Worm (Caenorhabditis elegans): ENCODE measurements around the gene npr-28.
"Not testable (repeated sequence)": the region's sequence is repeated elsewhere in the genome, so short reads cannot be mapped to it uniquely, and the experiment has no call there.

The npr-28 gene

DNA sequence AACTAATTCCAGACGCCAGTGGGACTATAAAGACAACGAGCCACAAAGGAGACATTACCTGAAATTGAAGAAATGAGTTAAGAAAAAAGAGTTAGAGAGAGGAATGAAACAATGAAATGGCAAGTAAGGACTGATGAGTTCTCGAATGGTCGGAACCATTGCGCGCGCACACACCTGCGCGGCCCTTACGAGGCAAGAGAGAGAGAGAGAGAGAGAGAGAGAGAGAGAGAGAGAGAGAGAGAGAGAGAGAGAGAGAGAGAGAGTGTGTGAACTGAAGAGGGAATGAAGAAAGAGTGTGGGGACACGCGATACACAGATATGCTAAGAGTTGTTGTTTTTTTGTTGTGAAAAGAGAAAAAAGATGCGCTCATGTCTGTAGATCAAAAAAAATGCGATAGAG, 24.5 kb downstream of the npr-28 start, which contains the start of gene R09F10.8:
Gene R09F10.8 (minus strand): TSS at position 58 of the 400 bp plus-strand sequence.
- TF ChIP-seq klf-2 (GFP tag; conservative IDR thresholded peaks at IDR 0.05): no peak
- TF ChIP-seq T22C8.4 (GFP tag; IDR thresholded peaks at IDR 0.05): no peak
- TF ChIP-seq ztf-29 (GFP tag; IDR thresholded peaks at IDR 0.05): no peak
- TF ChIP-seq tab-1 (GFP tag; IDR thresholded peaks at IDR 0.05): no peak
- no peak for TF ChIP-seq flt-1 (GFP tag; IDR thresholded peaks at IDR 0.05)
- TF ChIP-seq ref-1 (GFP tag; conservative IDR thresholded peaks at IDR 0.05): no peak

DNA sequence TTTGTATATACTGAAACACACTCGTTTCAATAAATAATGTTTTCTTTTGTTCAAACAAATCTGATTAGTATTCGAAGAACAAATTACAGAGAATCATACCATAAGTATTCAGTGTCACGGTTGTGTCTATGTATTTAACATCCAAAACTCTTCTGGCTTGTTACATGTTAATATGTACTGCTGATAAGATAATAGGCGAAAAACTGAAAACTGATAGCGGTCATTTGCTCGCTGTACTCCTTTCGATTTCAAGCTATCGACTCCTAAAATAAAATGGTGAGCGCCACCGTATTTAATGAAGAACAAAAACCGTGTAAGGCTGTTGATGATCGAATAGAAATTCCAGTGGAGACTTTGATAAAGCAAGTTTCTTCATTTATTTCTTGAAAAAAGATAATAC, 27.5 kb downstream of the npr-28 start, which contains the start of gene R09F10.1:
Gene R09F10.1 (plus strand): TSS at position 222 of the 400 bp plus-strand sequence.
- TF ChIP-seq cog-1 (tag; optimal IDR thresholded peaks at IDR 0.05): no peak
- TF ChIP-seq tab-1 (GFP tag; IDR thresholded peaks at IDR 0.05): no peak
- no peak for TF ChIP-seq flt-1 (GFP tag; IDR thresholded peaks at IDR 0.05)
- TF ChIP-seq ztf-23 (GFP tag; IDR thresholded peaks at IDR 0.05): no peak
- TF ChIP-seq ztf-29 (GFP tag; IDR thresholded peaks at IDR 0.05): no peak
- TF ChIP-seq ref-1 (GFP tag; conservative IDR thresholded peaks at IDR 0.05): no peak
- no peak for TF ChIP-seq T22C8.4 (GFP tag; IDR thresholded peaks at IDR 0.05)
- no peak for TF ChIP-seq klf-2 (GFP tag; conservative IDR thresholded peaks at IDR 0.05)
- no peak for TF ChIP-seq med-1 (GFP tag; optimal IDR thresholded peaks at IDR 0.05; ENCODE audit: insufficient read depth)

DNA sequence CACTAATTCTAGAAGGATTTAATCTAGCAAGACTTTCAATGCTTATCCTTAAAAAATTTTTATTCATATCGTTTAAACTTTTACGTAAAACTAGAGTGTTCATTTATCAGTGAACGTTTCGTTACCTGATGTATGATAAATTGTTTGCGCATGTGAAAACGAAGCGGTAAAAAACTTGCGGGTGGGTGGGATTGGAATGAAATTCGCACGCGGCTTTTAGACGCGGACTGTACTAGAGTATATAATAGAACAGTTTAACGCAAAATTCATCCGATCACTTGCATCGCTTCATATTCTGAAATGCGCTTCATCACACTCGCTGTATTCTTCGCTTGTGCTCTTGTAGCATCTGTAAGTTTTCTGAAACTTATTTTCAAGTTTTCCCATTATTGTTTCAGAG, 29.1 kb downstream of the npr-28 start, which contains the start of gene abu-9:
Gene abu-9 (plus strand): TSS at position 301 of the 400 bp plus-strand sequence.
- TF ChIP-seq ref-1 (GFP tag; conservative IDR thresholded peaks at IDR 0.05); med-1 (GFP tag; optimal IDR thresholded peaks at IDR 0.05; ENCODE audit: insufficient read depth); tab-1 (GFP tag; IDR thresholded peaks at IDR 0.05): not testable (repeated sequence)

DNA sequence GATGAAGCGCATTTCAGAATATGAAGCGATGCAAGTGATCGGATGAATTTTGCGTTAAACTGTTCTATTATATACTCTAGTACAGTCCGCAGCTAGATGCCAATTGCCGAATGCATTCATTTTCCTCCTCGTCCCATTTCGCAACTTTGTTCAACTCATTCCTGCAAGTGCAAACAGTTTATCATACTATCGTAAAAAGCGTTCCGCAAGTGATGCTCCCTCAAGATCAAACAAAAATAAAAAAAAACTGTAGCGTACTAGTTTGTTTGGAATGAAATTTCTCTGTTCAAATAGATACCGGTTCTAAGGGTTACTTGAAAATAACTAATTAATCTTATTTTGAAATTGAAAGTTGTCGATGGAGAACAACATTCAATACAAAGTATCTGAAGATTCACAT, 30.0 kb downstream of the npr-28 start, which contains the start of gene pqn-57:
Gene pqn-57 (minus strand): TSS at position 101 of the 400 bp plus-strand sequence.
- TF ChIP-seq med-1 (GFP tag; optimal IDR thresholded peaks at IDR 0.05; ENCODE audit: insufficient read depth) (no peak), T22C8.4 (GFP tag; IDR thresholded peaks at IDR 0.05) (no peak), tab-1 (GFP tag; IDR thresholded peaks at IDR 0.05) (no peak), ztf-23 (GFP tag; IDR thresholded peaks at IDR 0.05) (no peak), ref-1 (GFP tag; conservative IDR thresholded peaks at IDR 0.05) (no peak)

DNA sequence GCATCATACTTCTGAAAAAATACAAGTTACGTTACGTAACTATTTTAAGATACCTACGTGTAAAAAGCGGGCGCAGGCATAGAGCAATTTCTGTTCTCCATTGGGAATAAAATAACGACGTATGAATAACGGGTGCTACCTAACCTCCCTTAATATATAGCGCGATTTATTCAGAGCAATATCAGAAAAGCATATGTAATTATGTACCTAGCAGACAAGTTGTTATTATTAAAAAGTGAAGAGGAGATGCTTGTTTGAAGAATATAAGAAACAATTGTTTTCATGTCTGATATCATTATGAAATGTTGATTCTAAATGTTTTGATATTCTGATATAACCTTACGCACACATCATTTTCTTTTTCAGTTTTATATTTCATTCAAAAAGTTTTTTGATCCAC, 31.9 kb downstream of the npr-28 start, which contains the start of gene srh-11:
Gene srh-11 (minus strand): TSS at position 101 of the 400 bp plus-strand sequence.
- TF ChIP-seq flt-1 (GFP tag; IDR thresholded peaks at IDR 0.05) (no peak), klf-2 (GFP tag; conservative IDR thresholded peaks at IDR 0.05) (no peak), med-1 (GFP tag; optimal IDR thresholded peaks at IDR 0.05; ENCODE audit: insufficient read depth) (no peak), ref-1 (GFP tag; conservative IDR thresholded peaks at IDR 0.05) (no peak), ztf-23 (GFP tag; IDR thresholded peaks at IDR 0.05) (no peak), cog-1 (tag; optimal IDR thresholded peaks at IDR 0.05) (no peak), T22C8.4 (GFP tag; IDR thresholded peaks at IDR 0.05) (no peak), ztf-29 (GFP tag; IDR thresholded peaks at IDR 0.05) (no peak), tab-1 (GFP tag; IDR thresholded peaks at IDR 0.05) (no peak)

DNA sequence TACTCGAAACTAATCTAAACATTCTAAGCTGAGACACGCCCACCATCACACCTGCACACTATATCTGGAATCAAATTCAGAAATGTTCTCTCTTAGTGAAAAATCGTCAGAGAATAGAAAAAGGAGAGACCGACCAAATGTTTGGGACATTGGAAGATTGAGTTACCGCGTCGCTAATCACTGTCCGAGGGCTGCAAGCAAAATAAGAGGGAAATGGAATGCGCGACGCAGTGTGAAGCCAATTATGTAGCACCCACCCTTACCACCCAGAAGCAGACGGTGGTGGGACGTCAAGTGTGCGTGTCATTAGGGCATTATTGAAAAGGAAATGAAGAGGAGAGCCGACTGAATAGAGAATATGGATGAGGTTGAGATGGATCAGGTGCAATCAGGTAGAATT, 39.3 kb downstream of the npr-28 start:
- TF ChIP-seq ztf-29 (GFP tag; IDR thresholded peaks at IDR 0.05): no peak
- TF ChIP-seq ztf-23 (GFP tag; IDR thresholded peaks at IDR 0.05): no peak
- TF ChIP-seq cog-1 (tag; optimal IDR thresholded peaks at IDR 0.05): no peak
- no peak for TF ChIP-seq klf-2 (GFP tag; conservative IDR thresholded peaks at IDR 0.05)
- TF ChIP-seq tab-1 (GFP tag; IDR thresholded peaks at IDR 0.05): no peak
- TF ChIP-seq T22C8.4 (GFP tag; IDR thresholded peaks at IDR 0.05): no peak
- no peak for TF ChIP-seq med-1 (GFP tag; optimal IDR thresholded peaks at IDR 0.05; ENCODE audit: insufficient read depth)
- TF ChIP-seq flt-1 (GFP tag; IDR thresholded peaks at IDR 0.05): no peak
- no peak for TF ChIP-seq ref-1 (GFP tag; conservative IDR thresholded peaks at IDR 0.05)

DNA sequence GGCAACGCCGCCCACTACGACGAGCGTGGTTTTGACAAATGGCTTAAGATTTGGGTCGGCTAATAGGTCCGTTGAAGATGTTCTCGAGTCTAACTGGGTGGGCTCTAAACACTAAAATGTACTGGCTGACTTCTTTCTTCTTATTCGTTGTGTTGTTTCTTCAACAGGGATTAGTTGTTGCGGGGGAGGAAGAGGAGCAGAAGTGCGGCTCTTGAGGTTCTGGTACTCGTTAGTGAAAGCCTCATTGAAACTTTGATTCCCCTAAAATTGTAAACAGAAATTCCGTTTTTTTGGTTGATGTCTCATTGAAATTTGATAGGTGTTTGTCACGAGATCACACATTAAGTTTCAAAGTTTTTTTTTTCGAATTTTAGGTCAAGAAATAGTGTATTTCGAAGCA, 40.1 kb downstream of the npr-28 start:
- TF ChIP-seq ztf-23 (GFP tag; IDR thresholded peaks at IDR 0.05) (no peak), med-1 (GFP tag; optimal IDR thresholded peaks at IDR 0.05; ENCODE audit: insufficient read depth) (no peak), tab-1 (GFP tag; IDR thresholded peaks at IDR 0.05) (no peak), cog-1 (tag; optimal IDR thresholded peaks at IDR 0.05) (no peak), klf-2 (GFP tag; conservative IDR thresholded peaks at IDR 0.05) (no peak)

DNA sequence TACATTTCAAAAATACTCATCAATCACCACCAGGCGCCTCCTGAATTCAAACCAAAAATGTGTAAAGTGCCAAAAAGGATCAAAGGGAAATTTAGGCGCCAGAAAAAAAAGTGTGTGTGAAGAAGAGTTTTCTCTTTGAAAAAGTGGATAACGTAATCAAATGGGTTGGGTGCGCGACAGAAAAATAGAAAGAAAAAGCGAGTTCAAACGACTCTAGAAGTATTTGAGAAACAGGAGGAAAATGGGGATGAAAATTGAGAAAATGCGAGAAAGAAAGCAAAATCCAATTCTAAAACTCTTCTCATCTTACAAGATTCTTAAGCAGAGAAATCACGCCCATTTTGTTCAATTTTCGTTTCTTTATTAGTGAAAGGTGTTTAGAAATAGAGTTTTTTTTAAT, 42.4 kb downstream of the npr-28 start:
- no peak for TF ChIP-seq tab-1 (GFP tag; IDR thresholded peaks at IDR 0.05)
- TF ChIP-seq ztf-29 (GFP tag; IDR thresholded peaks at IDR 0.05): no peak
- TF ChIP-seq ztf-23 (GFP tag; IDR thresholded peaks at IDR 0.05): no peak
- TF ChIP-seq flt-1 (GFP tag; IDR thresholded peaks at IDR 0.05): no peak
- TF ChIP-seq ref-1 (GFP tag; conservative IDR thresholded peaks at IDR 0.05): no peak
- TF ChIP-seq cog-1 (tag; optimal IDR thresholded peaks at IDR 0.05): no peak

DNA sequence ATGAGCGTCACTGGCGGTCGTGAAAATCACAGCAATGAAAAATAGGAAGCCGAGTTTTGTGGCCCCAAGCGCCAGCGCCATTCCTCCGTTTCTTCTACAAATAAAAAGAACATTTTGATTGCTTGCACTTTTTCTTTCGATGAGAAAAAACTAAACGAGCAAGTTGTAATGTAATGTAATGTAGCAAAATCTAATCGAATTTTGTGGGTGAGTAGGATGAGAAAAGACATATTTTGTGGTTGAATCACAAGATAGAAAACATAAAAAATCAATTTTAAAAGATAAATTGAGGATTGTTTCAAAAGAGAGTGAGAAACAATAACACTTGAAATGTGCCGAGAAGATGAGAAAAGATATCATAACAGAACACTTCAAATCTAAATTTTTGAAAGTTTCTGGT, 43.3 kb downstream of the npr-28 start, which contains the start of gene R09F10.5:
Gene R09F10.5 (minus strand): TSS at position 101 of the 400 bp plus-strand sequence.
- no peak for TF ChIP-seq klf-2 (GFP tag; conservative IDR thresholded peaks at IDR 0.05)
- no peak for TF ChIP-seq cog-1 (tag; optimal IDR thresholded peaks at IDR 0.05)

DNA sequence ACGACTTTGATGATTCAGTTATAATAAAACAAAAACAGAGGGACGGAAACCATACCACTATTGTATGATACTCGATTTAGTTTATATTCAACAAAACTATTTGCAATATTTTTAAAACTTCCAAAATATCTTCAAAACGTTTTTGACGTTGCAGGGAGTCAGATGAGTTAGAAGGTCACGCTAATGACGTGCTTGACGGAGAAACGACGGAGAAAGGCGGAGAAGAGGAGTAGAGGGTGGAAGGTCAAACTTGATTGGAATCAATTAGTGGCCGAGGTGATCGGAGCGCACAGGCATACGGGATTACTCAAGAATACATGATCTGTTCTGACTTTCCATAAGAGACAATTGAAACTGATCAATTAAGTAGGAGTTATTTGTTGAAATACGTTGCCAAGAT, 48.1 kb downstream of the npr-28 start:
- no peak for TF ChIP-seq ztf-23 (GFP tag; IDR thresholded peaks at IDR 0.05)
- no peak for TF ChIP-seq tab-1 (GFP tag; IDR thresholded peaks at IDR 0.05)
- TF ChIP-seq med-1 (GFP tag; optimal IDR thresholded peaks at IDR 0.05; ENCODE audit: insufficient read depth): no peak

DNA sequence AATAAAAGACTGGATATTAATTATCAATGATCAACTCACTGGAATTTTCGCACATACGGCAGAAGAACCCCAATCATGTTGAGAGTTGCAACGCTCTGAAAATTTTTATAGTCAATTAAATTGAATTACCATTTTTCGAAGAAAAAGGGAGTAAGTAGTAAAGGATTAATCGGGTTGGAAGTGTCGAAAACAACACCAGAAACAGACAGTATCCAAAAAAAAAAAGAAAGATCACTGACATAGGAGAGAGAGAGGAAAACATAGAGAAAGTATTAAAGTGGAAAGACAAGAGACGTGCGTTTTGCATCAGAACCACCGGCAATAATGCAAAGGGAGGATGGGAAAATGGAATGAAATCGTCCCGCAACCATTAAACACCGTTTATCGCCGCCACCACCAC, 48.6 kb downstream of the npr-28 start, which contains the start of gene inx-5:
Gene inx-5 (minus strand): TSS at position 101 of the 400 bp plus-strand sequence.
- TF ChIP-seq ztf-29 (GFP tag; IDR thresholded peaks at IDR 0.05) (no peak), flt-1 (GFP tag; IDR thresholded peaks at IDR 0.05) (no peak), klf-2 (GFP tag; conservative IDR thresholded peaks at IDR 0.05) (no peak)

All from whole organism, midembryonic.